Fruit fly (Drosophila melanogaster): ENCODE results near the gene CG13474.

The CG13474 gene

dm6 chr3L:14657485-14658054, 39.3 kb downstream of the CG13474 start:
- no peak for TF ChIP-seq EcR (GFP tag; optimal IDR thresholded peaks at IDR 0.05)
- TF ChIP-seq pan (optimal IDR thresholded peaks at IDR 0.05) = no peak
- no peak for TF ChIP-seq usp (GFP tag; optimal IDR thresholded peaks at IDR 0.05)
- TF ChIP-seq Dll (optimal IDR thresholded peaks at IDR 0.05) = no peak
- TF ChIP-seq CG8478 (optimal IDR thresholded peaks at IDR 0.05) = no peak
- TF ChIP-seq psq (optimal IDR thresholded peaks at IDR 0.05) = no peak

dm6 chr3L:14655681-14656080, 41.2 kb downstream of the CG13474 start:
- TF ChIP-seq psq (optimal IDR thresholded peaks at IDR 0.05) (no peak), usp (GFP tag; optimal IDR thresholded peaks at IDR 0.05) (no peak), CG8478 (optimal IDR thresholded peaks at IDR 0.05) (no peak), EcR (GFP tag; optimal IDR thresholded peaks at IDR 0.05) (no peak), pan (optimal IDR thresholded peaks at IDR 0.05) (no peak), Dll (optimal IDR thresholded peaks at IDR 0.05) (no peak)

DNA sequence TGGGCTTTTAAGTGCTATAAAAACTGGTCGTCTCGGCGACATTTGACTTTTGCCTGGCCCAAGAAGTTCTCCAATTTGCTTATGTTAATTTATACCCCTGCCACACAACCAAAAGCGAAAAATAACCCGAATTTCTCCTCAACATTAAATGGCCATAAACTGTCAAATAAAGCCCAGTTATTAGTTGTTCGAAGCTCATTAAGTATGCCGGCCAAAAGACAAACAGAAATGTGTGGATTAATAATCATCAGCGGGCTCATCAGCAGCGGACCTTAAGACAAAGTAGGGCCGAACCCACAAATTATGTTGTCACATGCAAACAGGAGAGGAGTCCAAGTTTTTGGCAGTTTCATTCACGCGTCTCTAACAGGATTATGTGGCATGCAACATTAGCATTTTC, 41.7 kb downstream of the CG13474 start:
- no peak for TF ChIP-seq CG8478 (optimal IDR thresholded peaks at IDR 0.05)
- TF ChIP-seq pan (optimal IDR thresholded peaks at IDR 0.05) = no peak
- TF ChIP-seq psq (optimal IDR thresholded peaks at IDR 0.05) = no peak
- no peak for TF ChIP-seq usp (GFP tag; optimal IDR thresholded peaks at IDR 0.05)
- TF ChIP-seq EcR (GFP tag; optimal IDR thresholded peaks at IDR 0.05) = no peak
- TF ChIP-seq Dll (optimal IDR thresholded peaks at IDR 0.05) = no peak

- TF ChIP-seq Dll (optimal IDR thresholded peaks at IDR 0.05) (no peak), EcR (GFP tag; optimal IDR thresholded peaks at IDR 0.05) (peak in 1 of 2 experiments; percentile 1)
These were observed 42.2 kb downstream of the CG13474 start for dm6 chr3L:14654737-14655136.

DNA sequence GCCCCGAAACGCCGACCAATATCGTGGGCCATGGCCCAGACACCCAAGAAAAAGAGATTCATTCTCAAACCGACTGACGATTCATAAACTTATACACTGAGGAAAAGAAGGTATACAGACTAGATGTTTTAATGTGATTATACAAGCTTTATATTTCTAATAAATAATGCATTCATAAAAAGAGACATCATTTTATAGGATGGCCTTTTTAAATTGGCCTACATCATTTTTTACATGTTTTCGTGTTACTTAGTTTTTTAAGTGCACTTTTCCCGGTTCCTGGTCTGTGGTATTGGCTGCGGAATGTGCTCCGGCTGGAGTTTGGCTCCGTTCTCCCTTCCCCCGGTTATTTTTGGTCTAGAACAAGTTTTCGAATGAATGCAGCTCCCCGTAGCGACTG, 44.4 kb downstream of the CG13474 start:
- TF ChIP-seq usp (GFP tag; optimal IDR thresholded peaks at IDR 0.05) (no peak), pan (optimal IDR thresholded peaks at IDR 0.05) (no peak), Dll (optimal IDR thresholded peaks at IDR 0.05) (no peak), CG8478 (optimal IDR thresholded peaks at IDR 0.05) (no peak), psq (optimal IDR thresholded peaks at IDR 0.05) (no peak), EcR (GFP tag; optimal IDR thresholded peaks at IDR 0.05) (no peak)

- TF ChIP-seq pan (optimal IDR thresholded peaks at IDR 0.05) = no peak
- no peak for TF ChIP-seq psq (optimal IDR thresholded peaks at IDR 0.05)
- TF ChIP-seq CG8478 (optimal IDR thresholded peaks at IDR 0.05) = no peak
- no peak for TF ChIP-seq Dll (optimal IDR thresholded peaks at IDR 0.05)
- no peak for TF ChIP-seq EcR (GFP tag; optimal IDR thresholded peaks at IDR 0.05)
- TF ChIP-seq usp (GFP tag; optimal IDR thresholded peaks at IDR 0.05) = no peak
These were observed 46.6 kb downstream of the CG13474 start for dm6 chr3L:14650348-14650747.

dm6 chr3L:14648922-14649321, 48.0 kb downstream of the CG13474 start:
- TF ChIP-seq Dll (optimal IDR thresholded peaks at IDR 0.05) (no peak), usp (GFP tag; optimal IDR thresholded peaks at IDR 0.05) (no peak), pan (optimal IDR thresholded peaks at IDR 0.05) (no peak), CG8478 (optimal IDR thresholded peaks at IDR 0.05) (no peak), psq (optimal IDR thresholded peaks at IDR 0.05) (no peak), EcR (GFP tag; optimal IDR thresholded peaks at IDR 0.05) (no peak)

DNA sequence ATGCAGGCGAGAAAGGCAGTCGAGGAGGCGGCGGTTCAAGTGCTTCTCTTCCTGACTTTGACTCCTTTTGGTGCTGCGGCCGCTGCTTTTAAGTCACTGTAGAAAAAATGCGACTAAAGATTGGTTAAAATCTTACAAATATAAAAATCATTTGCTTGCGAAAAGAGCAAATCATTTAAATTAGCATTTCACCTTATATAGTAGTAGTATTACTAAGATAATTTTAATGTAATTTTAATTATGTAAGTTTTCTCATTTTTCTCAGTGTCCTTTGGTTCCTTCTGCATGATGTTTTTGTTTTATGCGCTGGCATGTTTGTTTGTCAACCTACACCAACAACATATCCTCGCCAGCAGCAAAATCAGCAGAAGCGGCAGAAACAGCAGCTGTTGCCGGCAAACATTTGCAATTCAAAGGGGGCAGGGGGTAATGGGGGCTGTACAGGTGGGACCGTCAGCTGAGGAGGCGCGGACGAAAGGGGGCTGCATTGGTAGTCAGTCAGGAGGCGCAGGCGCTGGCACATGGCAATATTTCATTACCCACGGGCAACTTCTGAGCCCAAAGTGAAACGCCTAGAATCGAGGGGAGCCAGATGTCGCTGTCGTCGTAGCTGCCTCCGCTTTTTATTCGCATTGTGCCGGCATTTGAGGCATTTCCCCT, 49.6 kb downstream of the CG13474 start:
- no peak for TF ChIP-seq Dll (optimal IDR thresholded peaks at IDR 0.05)
